Fruit fly (Drosophila melanogaster): ENCODE measurements around the gene CG34284.

Gene CG34284

dm6 chr3R:18917976-18918871, 15.5 kb upstream of the CG34284 start:
- TF ChIP-seq insv (optimal IDR thresholded peaks at IDR 0.05) (no peak), ttk (optimal IDR thresholded peaks at IDR 0.05) (no peak), Myc (optimal IDR thresholded peaks at IDR 0.05) (no peak), h (optimal IDR thresholded peaks at IDR 0.05) (no peak), Sin3A (optimal IDR thresholded peaks at IDR 0.05) (no peak), psq (optimal IDR thresholded peaks at IDR 0.05) (no peak)

DNA sequence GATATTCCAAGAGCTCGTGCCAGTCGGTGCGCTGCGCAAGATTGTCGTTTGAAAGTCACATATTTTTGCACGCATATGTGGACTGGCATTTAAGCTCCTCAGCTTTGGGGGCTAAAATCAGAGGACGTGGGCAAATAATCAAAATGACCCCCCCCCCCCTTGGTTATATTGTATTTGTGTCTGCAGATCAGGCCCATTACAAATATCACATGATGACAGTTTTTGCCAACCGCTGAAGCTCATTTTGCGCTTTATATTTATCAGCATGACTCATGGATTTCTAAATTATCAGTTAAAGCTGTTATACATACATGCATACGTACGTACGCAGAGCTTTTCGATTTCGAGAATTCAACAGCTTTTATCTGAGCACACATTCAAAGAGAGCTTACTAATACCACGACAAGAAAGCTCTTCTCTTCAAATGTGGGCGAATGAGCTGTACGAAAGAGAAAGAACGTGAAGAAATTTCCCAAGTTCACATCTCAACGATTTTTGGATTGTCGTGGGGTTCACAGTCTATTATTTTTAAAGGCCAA, 14.1 kb upstream of the CG34284 start:
- TF ChIP-seq ttk (optimal IDR thresholded peaks at IDR 0.05) (no peak), Sin3A (optimal IDR thresholded peaks at IDR 0.05) (no peak), psq (optimal IDR thresholded peaks at IDR 0.05) (no peak), Myc (optimal IDR thresholded peaks at IDR 0.05) (no peak), insv (optimal IDR thresholded peaks at IDR 0.05) (no peak), h (optimal IDR thresholded peaks at IDR 0.05) (no peak)

- TF ChIP-seq ttk (optimal IDR thresholded peaks at IDR 0.05): no peak
- no peak for TF ChIP-seq h (optimal IDR thresholded peaks at IDR 0.05)
- no peak for TF ChIP-seq Myc (optimal IDR thresholded peaks at IDR 0.05)
- TF ChIP-seq Sin3A (optimal IDR thresholded peaks at IDR 0.05): no peak
- TF ChIP-seq insv (optimal IDR thresholded peaks at IDR 0.05): no peak
- TF ChIP-seq psq (optimal IDR thresholded peaks at IDR 0.05): no peak
Observed at dm6 chr3R:18915644-18916194, 13.0 kb upstream of the CG34284 start.

DNA sequence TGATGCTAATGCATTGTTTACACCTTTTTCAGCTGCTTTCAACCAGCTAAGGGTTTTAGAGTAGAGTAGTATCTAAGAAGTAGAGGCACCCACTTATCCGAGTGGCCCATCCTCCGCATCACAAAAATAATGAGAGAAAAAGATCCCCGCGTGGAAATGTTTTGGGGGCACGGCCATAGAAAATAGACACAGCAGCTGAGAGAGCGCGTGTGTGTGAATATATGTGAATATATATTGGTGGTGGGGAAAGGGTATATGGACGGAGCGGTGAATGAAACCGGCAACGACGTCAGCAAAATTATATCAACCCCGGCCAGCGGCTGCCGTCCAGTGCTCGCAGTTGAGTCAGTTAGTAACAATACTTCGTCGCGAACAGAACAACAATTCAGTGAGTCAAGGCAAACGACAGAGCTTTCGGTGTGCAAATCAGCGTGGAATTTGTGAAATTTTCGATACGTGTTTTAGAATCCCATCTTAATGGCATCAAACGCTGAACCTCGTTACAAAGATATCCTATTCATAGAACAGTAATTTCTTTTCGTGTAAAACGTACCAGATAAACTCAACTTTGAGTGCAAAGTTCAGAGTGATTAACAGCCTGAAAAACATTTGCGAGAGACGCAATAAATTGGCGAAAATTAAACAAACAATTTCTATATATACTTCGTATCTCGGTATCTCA, 12.0 kb upstream of the CG34284 start, which contains the start of gene Xrp1:
Gene Xrp1, plus strand, starts transcription at position 375 of the 682 bp plus-strand sequence.
- TF ChIP-seq psq (optimal IDR thresholded peaks at IDR 0.05) (no peak), insv (optimal IDR thresholded peaks at IDR 0.05) (no peak), h (optimal IDR thresholded peaks at IDR 0.05) (no peak)

DNA sequence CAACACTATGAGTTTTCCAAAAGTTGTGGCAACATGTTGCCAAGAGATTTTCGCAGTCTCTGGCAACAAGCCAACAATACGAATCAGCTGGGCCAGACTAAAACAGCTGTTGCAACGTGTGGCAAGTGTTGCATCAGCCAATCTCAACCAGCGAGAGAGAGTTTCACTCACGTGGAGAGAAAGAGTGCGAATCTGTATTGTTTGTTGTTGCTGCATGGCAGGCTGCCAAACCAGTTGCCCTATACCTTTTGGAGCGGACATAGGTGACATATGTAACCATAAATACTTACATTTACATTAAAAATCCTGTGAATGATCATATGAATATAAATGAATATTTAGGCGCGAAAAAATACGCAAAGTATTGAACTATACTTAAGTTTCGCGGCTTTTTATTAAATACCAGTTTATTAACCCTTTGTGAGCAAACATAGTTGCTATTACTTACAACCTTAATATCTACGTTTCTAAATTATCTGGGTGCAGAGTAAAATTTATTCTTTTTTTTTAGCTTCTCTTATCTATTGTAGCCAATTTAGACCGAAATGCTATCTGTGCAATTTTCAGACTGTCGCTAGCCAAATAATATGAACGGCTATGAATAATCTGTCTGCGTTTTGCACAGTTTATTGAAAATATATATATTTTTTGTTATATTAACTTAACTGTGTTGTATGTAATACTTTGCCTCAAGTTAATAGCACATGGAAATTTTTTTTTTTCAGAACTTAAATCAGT, 11.3 kb upstream of the CG34284 start:
- TF ChIP-seq psq (optimal IDR thresholded peaks at IDR 0.05): no peak
- TF ChIP-seq Sin3A (optimal IDR thresholded peaks at IDR 0.05): no peak
- no peak for TF ChIP-seq h (optimal IDR thresholded peaks at IDR 0.05)
- no peak for TF ChIP-seq ttk (optimal IDR thresholded peaks at IDR 0.05)
- no peak for TF ChIP-seq Myc (optimal IDR thresholded peaks at IDR 0.05)
- TF ChIP-seq insv (optimal IDR thresholded peaks at IDR 0.05): no peak

DNA sequence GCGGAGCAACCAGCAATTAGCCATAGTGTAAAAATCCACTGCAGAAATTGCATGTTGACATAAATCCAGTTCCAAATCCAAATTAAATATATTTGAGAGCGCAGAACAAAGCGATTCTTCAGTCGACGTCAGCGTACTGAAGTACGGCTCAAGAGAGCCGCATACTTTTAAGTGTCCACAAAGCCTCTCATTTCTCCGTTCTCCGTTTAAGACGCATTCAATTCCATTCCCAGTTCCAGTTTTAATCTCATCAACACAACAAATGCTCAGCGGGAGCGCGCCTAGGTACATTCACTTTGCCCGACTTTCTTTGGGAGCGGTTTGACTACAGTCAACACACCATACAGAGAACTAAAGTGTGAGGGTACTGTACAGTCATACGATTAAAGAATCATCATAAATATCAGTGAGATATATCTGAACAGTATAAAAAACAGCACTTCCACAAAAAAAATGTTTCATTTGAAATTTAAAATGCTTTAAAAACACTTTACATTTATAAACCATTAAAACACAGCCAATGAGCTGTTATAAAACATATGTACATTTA, 10.1 kb upstream of the CG34284 start, which contains the start of gene Sgsh:
Gene Sgsh, minus strand, starts transcription at position 141 of the 550 bp plus-strand sequence.
- no peak for TF ChIP-seq Myc (optimal IDR thresholded peaks at IDR 0.05)
- no peak for TF ChIP-seq insv (optimal IDR thresholded peaks at IDR 0.05)

- TF ChIP-seq psq (optimal IDR thresholded peaks at IDR 0.05) (no peak), Myc (optimal IDR thresholded peaks at IDR 0.05) (no peak), Sin3A (optimal IDR thresholded peaks at IDR 0.05) (no peak), insv (optimal IDR thresholded peaks at IDR 0.05) (no peak), ttk (optimal IDR thresholded peaks at IDR 0.05) (no peak), h (optimal IDR thresholded peaks at IDR 0.05) (no peak)
Observed at dm6 chr3R:18910923-18911322, 8.2 kb upstream of the CG34284 start.

- no peak for TF ChIP-seq Myc (optimal IDR thresholded peaks at IDR 0.05)
- no peak for TF ChIP-seq insv (optimal IDR thresholded peaks at IDR 0.05)
- no peak for TF ChIP-seq Sin3A (optimal IDR thresholded peaks at IDR 0.05)
- TF ChIP-seq h (optimal IDR thresholded peaks at IDR 0.05): no peak
- no peak for TF ChIP-seq psq (optimal IDR thresholded peaks at IDR 0.05)
- no peak for TF ChIP-seq ttk (optimal IDR thresholded peaks at IDR 0.05)
Observed at dm6 chr3R:18910336-18910735, 7.6 kb upstream of the CG34284 start.

DNA sequence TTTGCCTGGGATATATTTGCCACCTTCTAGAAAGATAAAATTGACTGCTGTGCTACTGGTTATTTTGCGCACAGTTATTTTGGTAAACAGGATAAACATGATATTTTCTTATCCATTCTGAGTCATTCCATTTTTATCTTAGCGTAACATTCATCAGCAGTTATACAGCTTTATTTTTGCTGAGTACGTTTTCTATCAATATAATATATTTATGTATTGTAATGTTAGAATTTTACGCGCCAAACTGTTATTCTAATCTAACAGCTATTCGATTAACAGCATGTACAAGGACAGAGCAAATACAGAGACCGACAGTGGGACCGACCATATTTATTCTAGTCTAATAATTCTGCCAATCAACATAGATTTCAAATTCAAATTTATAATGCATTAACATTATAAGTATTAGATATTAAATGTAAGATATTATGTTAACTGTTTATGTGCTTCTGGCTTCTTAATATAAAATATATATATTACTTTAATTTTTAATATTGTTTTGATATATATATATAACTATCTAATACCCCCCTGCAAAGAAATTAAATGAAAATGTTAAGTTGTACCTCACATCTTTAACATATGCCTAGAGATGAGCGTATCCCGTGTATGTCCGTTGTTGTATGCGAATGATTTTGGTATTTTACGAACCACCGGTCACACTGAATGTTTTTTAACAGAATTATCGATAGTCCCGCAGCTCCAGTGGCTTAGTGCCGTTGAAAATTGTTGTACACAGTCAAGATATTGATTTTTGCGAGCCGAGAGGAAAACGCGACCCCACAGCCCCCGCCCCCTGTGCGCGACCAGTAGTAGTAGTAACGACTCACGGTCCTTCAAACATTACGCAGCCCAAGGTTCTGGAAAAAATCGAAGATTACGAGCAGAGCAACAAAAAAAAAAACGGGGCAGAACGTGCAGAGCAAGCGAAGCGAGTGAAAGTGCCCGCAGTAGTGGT, 3.5 kb upstream of the CG34284 start, which contains the start of gene EndoA:
Gene EndoA, plus strand, starts transcription at position 689 of the 958 bp plus-strand sequence.
- TF ChIP-seq insv (optimal IDR thresholded peaks at IDR 0.05): no peak

dm6 chr3R:18905555-18905920, 2.8 kb upstream of the CG34284 start, which contains the start of gene CG14292:
TSS of gene CG14292 (minus strand) at chr3R:18905655.
- TF ChIP-seq Sin3A (optimal IDR thresholded peaks at IDR 0.05): no peak
- no peak for TF ChIP-seq ttk (optimal IDR thresholded peaks at IDR 0.05)
- TF ChIP-seq psq (optimal IDR thresholded peaks at IDR 0.05): no peak
- no peak for TF ChIP-seq h (optimal IDR thresholded peaks at IDR 0.05)
- TF ChIP-seq Myc (optimal IDR thresholded peaks at IDR 0.05): no peak
- no peak for TF ChIP-seq insv (optimal IDR thresholded peaks at IDR 0.05)

Data from Kc167 (cell line).